Fruit fly (Drosophila melanogaster): ENCODE results near the gene CG44532.

DNA sequence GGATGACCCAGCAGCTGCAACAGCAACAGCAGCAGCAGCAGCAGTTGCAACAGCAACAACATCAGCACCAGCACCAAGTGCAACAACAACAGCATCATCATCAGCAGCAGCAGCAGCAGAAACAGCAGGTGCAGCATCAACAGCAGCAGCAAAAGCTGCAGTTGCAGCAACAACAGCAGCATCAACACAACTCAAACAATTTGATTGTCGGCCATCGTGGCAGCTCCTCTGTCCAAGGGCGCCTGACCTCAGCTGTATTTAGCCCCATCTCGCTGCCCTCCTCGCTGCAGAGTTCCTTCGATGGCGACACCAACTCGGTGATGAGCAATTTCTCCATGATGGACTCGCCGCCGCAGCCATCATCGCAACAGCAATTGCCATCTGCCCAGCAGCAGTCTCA, 6.4 kb downstream of the CG44532 start:
- TF ChIP-seq kay (GFP tag; ENCODE audit: borderline replicate concordance), result no peak
- no peak for TF ChIP-seq CG14711 (tag; optimal IDR thresholded peaks at IDR 0.05)
- TF ChIP-seq CG1620 (GFP tag; optimal IDR thresholded peaks at IDR 0.05), result no peak
- TF ChIP-seq CG7045 (GFP tag; optimal IDR thresholded peaks at IDR 0.05), result no peak
- no peak for TF ChIP-seq CG33017 (tag; optimal IDR thresholded peaks at IDR 0.05)
- no peak for TF ChIP-seq Crg-1 (GFP tag; optimal IDR thresholded peaks at IDR 0.05)
- TF ChIP-seq Mnt (GFP tag; optimal IDR thresholded peaks at IDR 0.05), result no peak
- no peak for TF ChIP-seq Hr96 (GFP tag; optimal IDR thresholded peaks at IDR 0.05)

All from whole organism, adult.